Fruit fly (Drosophila melanogaster) whole organism, embryonic: ENCODE data around the gene Acat1.

Source experiments
- Abd-B ChIP-seq: fragments of 200-800 bp; sonication (Bioruptor generic); optimal IDR thresholded peaks from 2 replicates; lab custom pipeline; 2018; ENCODE audit warnings: missing biosample characterization, mild to moderate bottlenecking, missing genetic modification characterization, moderate library complexity
- Aef1 ChIP-seq: fragments of 200-800 bp; sonication (Bioruptor generic); IDR thresholded peaks from 3 replicates; pipeline ENCODE4 v1.3.6; 2022; ENCODE audit warnings: missing biosample characterization, missing genetic modification characterization
- B-H2 ChIP-seq: fragments of 200-800 bp; sonication (Bioruptor generic); optimal IDR thresholded peaks from 2 replicates; lab custom pipeline; 2018; ENCODE audit warnings: missing biosample characterization, mild to moderate bottlenecking, missing genetic modification characterization
- Bteb2 ChIP-seq: fragments of 200-800 bp; sonication (Bioruptor generic); optimal IDR thresholded peaks from 2 replicates; lab custom pipeline; 2016; ENCODE audit warnings: missing biosample characterization, missing genetic modification characterization
- CG10565 ChIP-seq: fragments of 200-800 bp; sonication (Bioruptor generic); optimal IDR thresholded peaks from 3 replicates; lab custom pipeline; 2016; ENCODE audit warnings: missing biosample characterization, mild to moderate bottlenecking, missing genetic modification characterization
- CG11247 ChIP-seq: fragments of 200-800 bp; sonication (Bioruptor generic); IDR thresholded peaks from 2 replicates; pipeline ENCODE4 v1.3.6; 2022; ENCODE audit warnings: missing biosample characterization, missing genetic modification characterization
- CG12391 ChIP-seq: fragments of 200-800 bp; sonication (Bioruptor generic); optimal IDR thresholded peaks from 3 replicates; lab custom pipeline; 2018; ENCODE audit warnings: missing biosample characterization, mild to moderate bottlenecking, missing genetic modification characterization, moderate library complexity
- CG12744 ChIP-seq: fragments of 200-800 bp; sonication (Bioruptor generic); optimal IDR thresholded peaks from 2 replicates; lab custom pipeline; 2016; ENCODE audit warnings: missing biosample characterization, missing genetic modification characterization
- CG14965 ChIP-seq: fragments of 200-800 bp; sonication (Bioruptor generic); optimal IDR thresholded peaks from 2 replicates; lab custom pipeline; 2016; ENCODE audit warnings: missing biosample characterization, missing genetic modification characterization, borderline replicate concordance
- CG15514 ChIP-seq: fragments of 200-800 bp; sonication (Bioruptor generic); optimal IDR thresholded peaks from 3 replicates; lab custom pipeline; 2017; ENCODE audit warnings: missing biosample characterization, missing genetic modification characterization, mild to moderate bottlenecking, moderate library complexity, missing genetic modification reagents
- CG17612 ChIP-seq: fragments of 200-800 bp; sonication (Bioruptor generic); IDR thresholded peaks from 2 replicates; pipeline ENCODE4 v1.3.6; 2022; ENCODE audit warnings: missing biosample characterization, missing genetic modification characterization
- CG33557 ChIP-seq: fragments of 200-800 bp; sonication (Bioruptor generic); optimal IDR thresholded peaks from 2 replicates; lab custom pipeline; 2019; ENCODE audit warnings: missing biosample characterization, mild to moderate bottlenecking, missing genetic modification characterization, moderate library complexity
- CG4282 ChIP-seq: fragments of 200-800 bp; sonication (Bioruptor generic); optimal IDR thresholded peaks from 2 replicates; lab custom pipeline; 2016; ENCODE audit warnings: missing biosample characterization, missing genetic modification characterization
- CG4360 ChIP-seq: fragments of 200-800 bp; sonication (Bioruptor generic); IDR thresholded peaks from 2 replicates; pipeline ENCODE4 v1.3.6; 2022; ENCODE audit warnings: missing biosample characterization, missing genetic modification characterization
- CG4617 ChIP-seq: fragments of 200-800 bp; sonication (Bioruptor generic); optimal IDR thresholded peaks from 3 replicates; lab custom pipeline; 2016; ENCODE audit warnings: missing biosample characterization, missing genetic modification characterization, borderline replicate concordance
- CG4854 ChIP-seq: fragments of 200-800 bp; sonication (Bioruptor generic); optimal IDR thresholded peaks from 2 replicates; lab custom pipeline; 2016; ENCODE audit warnings: missing biosample characterization, missing genetic modification characterization, inconsistent platforms
- CG6791 ChIP-seq: fragments of 200-800 bp; sonication (Bioruptor generic); IDR thresholded peaks from 3 replicates; pipeline ENCODE4 v1.3.6; 2022; ENCODE audit warnings: missing biosample characterization, missing genetic modification characterization; ENCODE audit not compliant: partially characterized antibody
- CG7357 ChIP-seq: fragments of 200-800 bp; sonication (Bioruptor generic); IDR thresholded peaks from 3 replicates; pipeline ENCODE4 v1.3.6; 2022; ENCODE audit warnings: missing biosample characterization, missing genetic modification characterization
- CG7839 ChIP-seq: fragments of 200-800 bp; sonication (Bioruptor generic); optimal IDR thresholded peaks from 3 replicates; lab custom pipeline; 2018; ENCODE audit warnings: missing biosample characterization, mild to moderate bottlenecking, missing genetic modification characterization, moderate library complexity
- CG8765 ChIP-seq: fragments of 200-800 bp; sonication (Bioruptor generic); IDR thresholded peaks from 2 replicates; pipeline ENCODE4 v1.3.6; 2022; ENCODE audit warnings: missing biosample characterization, missing genetic modification characterization
- CG8944 ChIP-seq: fragments of 200-800 bp; sonication (Bioruptor generic); optimal IDR thresholded peaks from 3 replicates; lab custom pipeline; 2016; ENCODE audit warnings: missing biosample characterization, missing genetic modification characterization
- CTCF ChIP-seq: fragments of 200-800 bp; sonication (Bioruptor generic); optimal IDR thresholded peaks from 2 replicates; lab custom pipeline; 2017; ENCODE audit warnings: missing biosample characterization, mild to moderate bottlenecking, missing genetic modification characterization, moderate library complexity
- CkIIα-i1 ChIP-seq: fragments of 200-800 bp; sonication (Bioruptor generic); IDR thresholded peaks from 2 replicates; pipeline ENCODE4 v1.3.6; 2022; ENCODE audit warnings: missing biosample characterization, missing genetic modification characterization
- Deaf1 ChIP-seq: fragments of 200-800 bp; optimal IDR thresholded peaks from 3 replicates; lab custom pipeline; 2019; ENCODE audit warnings: missing biosample characterization, mild to moderate bottlenecking, missing genetic modification characterization, moderate library complexity
- Dfd ChIP-seq, 2 experiments: fragments of >200 bp; optimal IDR thresholded peaks; 2 replicates each; lab custom pipeline; 2017; ENCODE audit warnings: missing biosample characterization in 2 of 2, missing genetic modification characterization in 2 of 2
- HHEX ChIP-seq: fragments of 200-800 bp; sonication (Bioruptor generic); optimal IDR thresholded peaks from 3 replicates; lab custom pipeline; 2017; ENCODE audit warnings: missing biosample characterization, mild to moderate bottlenecking, missing genetic modification characterization, missing genetic modification reagents
- Hr39 ChIP-seq: fragments of >200 bp; optimal IDR thresholded peaks from 2 replicates; lab custom pipeline; 2017
- Lpt ChIP-seq: fragments of >200 bp; optimal IDR thresholded peaks from 2 replicates; lab custom pipeline; 2018; ENCODE audit warnings: missing biosample characterization, missing genetic modification characterization
- Mrtf ChIP-seq: fragments of 200-800 bp; sonication (Bioruptor generic); IDR thresholded peaks from 3 replicates; pipeline ENCODE4 v1.3.6; 2022; ENCODE audit warnings: missing biosample characterization, missing genetic modification characterization
- NC2α ChIP-seq: fragments of 200-800 bp; sonication (Bioruptor generic); optimal IDR thresholded peaks from 2 replicates; lab custom pipeline; 2016; ENCODE audit warnings: missing biosample characterization, missing genetic modification characterization
- Oaz ChIP-seq: fragments of 200-800 bp; sonication (Bioruptor generic); IDR thresholded peaks from 2 replicates; pipeline ENCODE4 v1.3.6; 2022; ENCODE audit warnings: missing biosample characterization, missing genetic modification characterization
- Poxn ChIP-seq: fragments of 200-800 bp; sonication (Bioruptor generic); IDR thresholded peaks from 2 replicates; pipeline ENCODE4 v1.3.6; 2022; ENCODE audit warnings: missing biosample characterization, missing genetic modification characterization
- Ptx1 ChIP-seq: fragments of 200-800 bp; sonication (Bioruptor generic); IDR thresholded peaks from 2 replicates; pipeline ENCODE4 v1.3.6; 2022; ENCODE audit warnings: missing biosample characterization, missing genetic modification characterization
- Rfx ChIP-seq: fragments of 200-800 bp; sonication (Bioruptor generic); IDR thresholded peaks from 2 replicates; pipeline ENCODE4 v1.3.6; 2022; ENCODE audit warnings: missing biosample characterization, missing genetic modification characterization
- Sry-δ ChIP-seq: fragments of 200-800 bp; sonication (Bioruptor generic); optimal IDR thresholded peaks from 2 replicates; lab custom pipeline; 2016; ENCODE audit warnings: missing biosample characterization, missing genetic modification characterization
- aop ChIP-seq: fragments of 200-800 bp; sonication (Bioruptor generic); IDR thresholded peaks from 2 replicates; pipeline ENCODE4 v1.3.6; 2022; ENCODE audit warnings: missing biosample characterization, missing genetic modification characterization
- cas ChIP-seq: fragments of 200-800 bp; sonication (Bioruptor generic); IDR thresholded peaks from 2 replicates; pipeline ENCODE4 v1.3.6; 2022; ENCODE audit warnings: missing biosample characterization, missing genetic modification characterization
- cg ChIP-seq: fragments of 200-800 bp; sonication (Bioruptor generic); optimal IDR thresholded peaks from 3 replicates; lab custom pipeline; 2019; ENCODE audit warnings: missing biosample characterization, mild to moderate bottlenecking, missing genetic modification characterization, moderate library complexity
- dm ChIP-seq: fragments of 200-800 bp; sonication (Bioruptor generic); optimal IDR thresholded peaks from 3 replicates; lab custom pipeline; 2016; ENCODE audit warnings: missing biosample characterization, missing genetic modification characterization
- dpn ChIP-seq, 2 experiments: fragments of 200-800 bp; sonication (Bioruptor generic); optimal IDR thresholded peaks; 3 replicates each; lab custom pipeline; 2016; ENCODE audit warnings: missing biosample characterization in 2 of 2, missing genetic modification characterization in 2 of 2
- en ChIP-seq: fragments of 200-800 bp; sonication (Bioruptor generic); optimal IDR thresholded peaks from 2 replicates; lab custom pipeline; 2016; ENCODE audit warnings: missing biosample characterization, missing genetic modification characterization
- fu2 ChIP-seq: fragments of 200-800 bp; sonication (Bioruptor generic); optimal IDR thresholded peaks from 2 replicates; lab custom pipeline; 2016; ENCODE audit warnings: missing biosample characterization, missing genetic modification characterization
- her ChIP-seq: fragments of 200-800 bp; sonication (Bioruptor generic); optimal IDR thresholded peaks from 2 replicates; lab custom pipeline; 2016; ENCODE audit warnings: missing biosample characterization, missing genetic modification characterization
- jing ChIP-seq: fragments of 200-800 bp; sonication (Bioruptor generic); optimal IDR thresholded peaks from 2 replicates; lab custom pipeline; 2018; ENCODE audit warnings: missing biosample characterization, mild to moderate bottlenecking, missing genetic modification characterization
- klu ChIP-seq: fragments of 200-800 bp; sonication (Bioruptor generic); IDR thresholded peaks from 2 replicates; pipeline ENCODE4 v1.3.6; 2022; ENCODE audit warnings: missing biosample characterization, missing genetic modification characterization
- lbe ChIP-seq: fragments of 200-800 bp; sonication (Bioruptor generic); optimal IDR thresholded peaks from 2 replicates; lab custom pipeline; 2016; ENCODE audit warnings: missing biosample characterization, mild to moderate bottlenecking, missing genetic modification characterization
- mirr ChIP-seq: fragments of 200-800 bp; sonication (Bioruptor generic); optimal IDR thresholded peaks from 3 replicates; lab custom pipeline; 2018; ENCODE audit warnings: missing biosample characterization, mild to moderate bottlenecking, missing genetic modification characterization
- org-1 ChIP-seq: fragments of 200-800 bp; sonication (Bioruptor generic); optimal IDR thresholded peaks from 2 replicates; lab custom pipeline; 2017; ENCODE audit warnings: missing biosample characterization, missing genetic modification characterization
- salm ChIP-seq: fragments of 200-800 bp; sonication (Bioruptor generic); optimal IDR thresholded peaks from 2 replicates; lab custom pipeline; 2018; ENCODE audit warnings: missing biosample characterization, mild to moderate bottlenecking, missing genetic modification characterization
- slbo ChIP-seq: fragments of 200-800 bp; sonication (Bioruptor generic); IDR thresholded peaks from 2 replicates; pipeline ENCODE4 v1.3.6; 2022; ENCODE audit warnings: missing biosample characterization, missing genetic modification characterization
- sqz ChIP-seq: fragments of 200-800 bp; sonication (Bioruptor generic); optimal IDR thresholded peaks from 3 replicates; lab custom pipeline; 2018; ENCODE audit warnings: missing biosample characterization, mild to moderate bottlenecking, missing genetic modification characterization
- zen2 ChIP-seq: fragments of 200-800 bp; sonication (Bioruptor generic); IDR thresholded peaks from 3 replicates; pipeline ENCODE4 v1.3.6; 2022; ENCODE audit warnings: missing biosample characterization, missing genetic modification characterization; ENCODE audit not compliant: partially characterized antibody

The Acat1 gene

dm6 chrX:7935798-7936572 lies 47.4 kb upstream of the Acat1 start, which contains the start of gene Ubr3 (continued):
- TF ChIP-seq aop (GFP tag; lab: Robert Waterston, UW) = no peak
- no peak for TF ChIP-seq Bteb2 (GFP tag; lab: Kevin White, UChicago)
- TF ChIP-seq HHEX (GFP tag; lab: Kevin White, UChicago) = peak; percentile 0
- no peak for TF ChIP-seq CG4360 (GFP tag; lab: Robert Waterston, UW)
- peak in 1 of 2 experiments; percentile 11 for TF ChIP-seq dpn (GFP tag; optimal IDR thresholded peaks at IDR 0.05; lab: Kevin White, UChicago)
- TF ChIP-seq CG10565 (GFP tag; lab: Kevin White, UChicago) = no peak
- TF ChIP-seq CG4617 (GFP tag; lab: Kevin White, UChicago) = peak; percentile 80
- TF ChIP-seq CTCF (GFP tag; lab: Kevin White, UChicago) = no peak
- no peak for TF ChIP-seq mirr (GFP tag; lab: Kevin White, UChicago)
- TF ChIP-seq Hr39 = no peak
- no peak for TF ChIP-seq CG33557
- TF ChIP-seq CG11247 (GFP tag; lab: Robert Waterston, UW) = no peak
- TF ChIP-seq CG14965 (GFP tag; lab: Kevin White, UChicago) = no peak
- no peak for TF ChIP-seq org-1 (GFP tag; lab: Kevin White, UChicago)
- TF ChIP-seq CG6791 = peak; percentile 74
- TF ChIP-seq NC2α (GFP tag; lab: Kevin White, UChicago) = no peak
- no peak for TF ChIP-seq Ptx1 (GFP tag; lab: Robert Waterston, UW)
- TF ChIP-seq B-H2 (GFP tag; lab: Kevin White, UChicago) = peak; percentile 2
- TF ChIP-seq CG8944 (GFP tag; lab: Kevin White, UChicago) = no peak
- TF ChIP-seq cg (GFP tag; lab: Kevin White, UChicago) = peak; percentile 95
- TF ChIP-seq her = no peak
- no peak for TF ChIP-seq Poxn
- peak; percentile 77 for TF ChIP-seq dm (GFP tag; lab: Kevin White, UChicago)
- no peak for TF ChIP-seq en (GFP tag; lab: Kevin White, UChicago)
- peak; percentile 25 for TF ChIP-seq Abd-B (GFP tag; lab: Kevin White, UChicago)
- no peak for TF ChIP-seq Mrtf (GFP tag; lab: Robert Waterston, UW)
- peak; percentile 82 for TF ChIP-seq Sry-δ (GFP tag; lab: Kevin White, UChicago)
- no peak for TF ChIP-seq CG8765
- TF ChIP-seq CG4282 = no peak
- peak; percentile 42 for TF ChIP-seq Rfx (GFP tag; lab: Robert Waterston, UW)
- no peak for TF ChIP-seq CG4854
- no peak for TF ChIP-seq slbo (GFP tag; lab: Robert Waterston, UW)
- no peak for TF ChIP-seq Aef1 (GFP tag; lab: Robert Waterston, UW)
- peak; percentile 9 for TF ChIP-seq CG12391
- no peak for TF ChIP-seq Dfd (GFP tag; optimal IDR thresholded peaks at IDR 0.05; lab: Kevin White, UChicago)
- TF ChIP-seq CG15514 (GFP tag; lab: Kevin White, UChicago) = peak; percentile 37
- peak; percentile 69 for TF ChIP-seq Deaf1 (tag; lab: Kevin White, UChicago)
- TF ChIP-seq lbe (GFP tag; lab: Kevin White, UChicago) = no peak
- TF ChIP-seq jing (GFP tag; lab: Kevin White, UChicago) = no peak
- TF ChIP-seq CG7357 = peak; percentile 89
- TF ChIP-seq CG7839 = peak; percentile 5
- TF ChIP-seq Lpt (GFP tag; lab: Kevin White, UChicago) = no peak
- no peak for TF ChIP-seq salm (tag; lab: Kevin White, UChicago)
- TF ChIP-seq sqz (GFP tag; lab: Kevin White, UChicago) = no peak
- TF ChIP-seq cas (GFP tag; lab: Robert Waterston, UW) = no peak
- no peak for TF ChIP-seq CkIIα-i1 (GFP tag; lab: Robert Waterston, UW)
- no peak for TF ChIP-seq Oaz (GFP tag; lab: Robert Waterston, UW)
- no peak for TF ChIP-seq fu2 (GFP tag; lab: Kevin White, UChicago)
- TF ChIP-seq CG12744 (GFP tag; lab: Kevin White, UChicago) = no peak
- no peak for TF ChIP-seq klu (GFP tag; lab: Robert Waterston, UW)
- TF ChIP-seq zen2 (GFP tag; lab: Robert Waterston, UW) = no peak
- no peak for TF ChIP-seq CG17612 (GFP tag; lab: Robert Waterston, UW)
